Worm (Caenorhabditis elegans): Measurements from ENCODE around the gene T25B9.11.

DNA sequence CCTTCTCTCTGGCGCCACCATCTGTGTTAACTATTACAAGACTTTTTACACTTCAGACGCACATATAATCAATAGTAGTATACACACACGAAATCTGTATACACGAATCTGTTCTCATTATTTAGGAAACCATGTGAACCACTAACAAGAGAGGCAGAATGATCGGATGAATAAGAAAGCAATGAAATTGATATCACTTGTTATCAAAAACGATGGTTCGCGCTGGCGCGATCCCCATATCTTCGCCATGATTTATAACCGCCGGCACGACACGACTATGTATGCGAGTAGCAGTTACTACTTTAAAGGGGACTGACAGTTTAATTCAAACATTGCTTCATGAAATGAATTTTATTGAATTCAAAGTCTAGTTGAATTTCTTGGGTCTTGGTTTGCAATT lies 17.0 kb downstream of the T25B9.11 start:
- TF ChIP-seq him-1 (tag; optimal IDR thresholded peaks at IDR 0.05) (no peak), dao-5 (tag; optimal IDR thresholded peaks at IDR 0.05) (no peak)
